Worm (Caenorhabditis elegans) whole organism, L4/young adult: ENCODE measurements around the gene D2062.4.
"Not testable (repeated sequence)": the region's sequence is repeated elsewhere in the genome, so short reads cannot be mapped to it uniquely, and the experiment has no call there.

ENCODE experiments used
- W03F9.2 ChIP-seq: fragments of 150-350 bp; optimal IDR thresholded peaks from 2 replicates; lab custom pipeline; 2014; ENCODE audit warnings: missing biosample characterization, missing genetic modification characterization
- dao-5 ChIP-seq: sonication (generic microtip); optimal IDR thresholded peaks from 2 replicates; lab custom pipeline; 2016; ENCODE audit warnings: missing genotype, missing genetic modification characterization, moderate library complexity, missing compliant biosample characterization
- him-1 ChIP-seq: sonication (generic microtip); optimal IDR thresholded peaks from 2 replicates; lab custom pipeline; 2016; ENCODE audit warnings: missing genotype, missing genetic modification reagents, missing genetic modification characterization, missing compliant biosample characterization

ce11 chrII:2639401-2640088, 16.3 kb downstream of the D2062.4 start, which contains the start of gene F22E5.8:
- TF ChIP-seq W03F9.2; dao-5 (tag; lab: Kevin White, UChicago); him-1: not testable (repeated sequence)
